Worm (Caenorhabditis elegans) whole organism, L3 larva: ENCODE results near the gene picd-1.

Experiments used
- ceh-82 ChIP-seq: fragments of 150-350 bp; optimal IDR thresholded peaks from 2 replicates; lab custom pipeline; 2014; ENCODE audit warnings: missing biosample characterization, missing genetic modification characterization
- nhr-11 ChIP-seq: fragments of 150-350 bp; optimal IDR thresholded peaks from 2 replicates; lab custom pipeline; 2014; ENCODE audit warnings: missing biosample characterization, missing genetic modification characterization
- nhr-12 ChIP-seq: fragments of 150-350 bp; optimal IDR thresholded peaks from 2 replicates; lab custom pipeline; 2014; ENCODE audit warnings: missing biosample characterization, missing genetic modification characterization
- nhr-237 ChIP-seq: fragments of 150-350 bp; optimal IDR thresholded peaks from 2 replicates; lab custom pipeline; 2014; ENCODE audit warnings: missing biosample characterization, missing genetic modification characterization
- nhr-25 ChIP-seq: sonication (generic microtip); optimal IDR thresholded peaks from 2 replicates; lab custom pipeline; 2017; ENCODE audit warnings: missing biosample characterization, missing genetic modification characterization
- skn-1 ChIP-seq: fragments of 150-350 bp; optimal IDR thresholded peaks from 2 replicates; lab custom pipeline; 2014; ENCODE audit warnings: missing biosample characterization, missing genetic modification characterization
- unc-62 ChIP-seq: fragments of 150-350 bp; sonication (generic microtip); optimal IDR thresholded peaks from 4 replicates; lab custom pipeline; 2014; ENCODE audit warnings: missing biosample characterization, missing genetic modification reagents, missing genetic modification characterization
- ztf-11 ChIP-seq: fragments of 150-350 bp; optimal IDR thresholded peaks from 2 replicates; lab custom pipeline; 2014; ENCODE audit warnings: missing biosample characterization, missing genetic modification characterization

DNA sequence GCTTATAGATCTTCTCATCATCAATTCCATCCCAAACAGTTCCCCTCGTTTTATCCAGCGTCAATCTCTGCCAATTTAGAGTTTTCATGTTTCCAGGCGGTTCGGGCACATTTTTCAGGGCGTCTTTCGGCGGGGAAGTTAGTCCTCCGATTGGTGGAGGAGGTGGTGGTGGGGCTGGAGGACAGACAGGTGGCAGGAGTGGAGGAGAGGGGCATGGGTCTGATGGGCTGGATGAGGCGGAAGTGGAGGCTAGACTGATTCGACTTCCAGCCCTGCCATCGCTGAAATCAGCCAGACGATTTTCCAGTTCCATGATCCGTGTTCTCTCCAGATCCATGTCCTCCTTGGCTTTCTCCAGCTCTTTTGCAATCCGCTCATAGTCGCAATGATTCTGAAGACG, 36.5 kb upstream of the picd-1 start:
- no peak for TF ChIP-seq ztf-11
- no peak for TF ChIP-seq unc-62 (GFP tag; lab: Kevin White, UChicago)
- no peak for TF ChIP-seq nhr-12 (tag; lab: Kevin White, UChicago)
- TF ChIP-seq skn-1: no peak
- TF ChIP-seq ceh-82 (tag; lab: Kevin White, UChicago): no peak
- TF ChIP-seq nhr-11 (tag; lab: Kevin White, UChicago): no peak
- TF ChIP-seq nhr-25 (tag; lab: Kevin White, UChicago): no peak
- TF ChIP-seq nhr-237 (tag; lab: Kevin White, UChicago): no peak
